Worm (Caenorhabditis elegans) whole organism, early embryonic: ENCODE data around the gene pmk-3.
"Not testable (repeated sequence)": the region's sequence is repeated elsewhere in the genome, so short reads cannot be mapped to it uniquely, and the experiment has no call there.

Source experiments
- B0310.2 ChIP-seq: sonication (generic microtip); optimal IDR thresholded peaks from 2 replicates; lab custom pipeline; 2016; ENCODE audit warnings: mild to moderate bottlenecking, missing genetic modification characterization, missing compliant biosample characterization
- F13C5.2 ChIP-seq: sonication (generic microtip); optimal IDR thresholded peaks from 2 replicates; lab custom pipeline; 2017; ENCODE audit warnings: mild to moderate bottlenecking, missing genetic modification characterization, inconsistent platforms, missing compliant biosample characterization
- aly-1 ChIP-seq: sonication (generic microtip); optimal IDR thresholded peaks from 2 replicates; lab custom pipeline; 2016; ENCODE audit warnings: missing genetic modification characterization, missing compliant biosample characterization
- ama-1 ChIP-seq: fragments of 150-350 bp; optimal IDR thresholded peaks from 2 replicates; lab custom pipeline; 2014
- ceh-13 ChIP-seq: fragments of 200-800 bp; sonication (Bioruptor generic); optimal IDR thresholded peaks from 2 replicates; lab custom pipeline; 2018; ENCODE audit warnings: mild to moderate bottlenecking, missing genetic modification characterization, missing compliant biosample characterization
- ceh-36 ChIP-seq: sonication (generic microtip); optimal IDR thresholded peaks from 2 replicates; lab custom pipeline; 2016; ENCODE audit warnings: missing genetic modification characterization, inconsistent platforms, missing compliant biosample characterization
- ets-7 ChIP-seq: sonication (generic microtip); optimal IDR thresholded peaks from 2 replicates; lab custom pipeline; 2016; ENCODE audit warnings: missing genotype, missing genetic modification characterization, missing compliant biosample characterization
- flt-1 ChIP-seq: fragments of 200-800 bp; sonication (Bioruptor generic); IDR thresholded peaks from 2 replicates; pipeline ENCODE4 v1.3.6; 2022; ENCODE audit warnings: missing genetic modification characterization, missing compliant biosample characterization
- hmbx-1 ChIP-seq: sonication (generic microtip); optimal IDR thresholded peaks from 2 replicates; lab custom pipeline; 2016; ENCODE audit warnings: mild to moderate bottlenecking, missing genetic modification characterization, missing compliant biosample characterization
- hmg-4 ChIP-seq: fragments of 200-800 bp; sonication (Bioruptor generic); optimal IDR thresholded peaks from 2 replicates; lab custom pipeline; 2018; ENCODE audit warnings: mild to moderate bottlenecking, missing genetic modification characterization, missing compliant biosample characterization
- hnd-1 ChIP-seq: sonication (generic microtip); optimal IDR thresholded peaks from 2 replicates; lab custom pipeline; 2016; ENCODE audit warnings: missing genetic modification characterization, missing compliant biosample characterization
- pes-1 ChIP-seq: fragments of 200-800 bp; sonication (Bioruptor generic); IDR thresholded peaks from 2 replicates; pipeline ENCODE4 v1.3.6; 2022; ENCODE audit warnings: missing genetic modification reagents, missing genetic modification characterization, missing compliant biosample characterization
- scrt-1 ChIP-seq: fragments of 200-800 bp; sonication (Bioruptor generic); IDR thresholded peaks from 2 replicates; pipeline ENCODE4 v1.3.6; 2022; ENCODE audit warnings: missing genetic modification characterization, missing compliant biosample characterization
- sea-1 ChIP-seq: fragments of 200-800 bp; sonication (Bioruptor generic); conservative IDR thresholded peaks from 2 replicates; pipeline ENCODE4 v1.3.6; 2022; ENCODE audit warnings: missing genetic modification characterization, missing compliant biosample characterization
- tbx-11 ChIP-seq: fragments of 200-800 bp; sonication (Bioruptor generic); IDR thresholded peaks from 2 replicates; pipeline ENCODE4 v1.3.6; 2022; ENCODE audit warnings: missing genetic modification characterization, missing compliant biosample characterization
- tbx-37 ChIP-seq: fragments of 200-800 bp; sonication (Bioruptor generic); conservative IDR thresholded peaks from 2 replicates; pipeline ENCODE4 v1.3.6; 2022; ENCODE audit warnings: missing genetic modification reagents, missing genetic modification characterization, missing compliant biosample characterization
- tra-4 ChIP-seq: sonication (generic microtip); optimal IDR thresholded peaks from 2 replicates; lab custom pipeline; 2017; ENCODE audit warnings: missing genetic modification characterization, missing compliant biosample characterization

pmk-3 gene

ce11 chrIV:8112187-8112586 lies 26.8 kb upstream of the pmk-3 start, which contains the start of gene Y42H9AR.4:
Gene Y42H9AR.4, minus strand, starts transcription at chrIV:8112218.
- peak; percentile 27 for TF ChIP-seq F13C5.2 (tag; lab: Kevin White, UChicago)
- TF ChIP-seq ceh-13 (GFP tag; lab: Kevin White, UChicago), result no peak

- no peak for TF ChIP-seq hnd-1 (tag; lab: Kevin White, UChicago)
- no peak for TF ChIP-seq pes-1 (GFP tag; lab: Robert Waterston, UW)
- TF ChIP-seq B0310.2 (tag; lab: Kevin White, UChicago), result no peak
- no peak for TF ChIP-seq tbx-11 (GFP tag; lab: Robert Waterston, UW)
- no peak for TF ChIP-seq aly-1 (tag; lab: Kevin White, UChicago)
- no peak for TF ChIP-seq tbx-37 (GFP tag; lab: Robert Waterston, UW)
- TF ChIP-seq ama-1, result no peak
- no peak for TF ChIP-seq flt-1
- no peak for TF ChIP-seq sea-1 (GFP tag; lab: Robert Waterston, UW)
- no peak for TF ChIP-seq tra-4 (tag; lab: Kevin White, UChicago)
- TF ChIP-seq scrt-1 (GFP tag; lab: Robert Waterston, UW), result no peak
- TF ChIP-seq F13C5.2 (tag; lab: Kevin White, UChicago), result no peak
- no peak for TF ChIP-seq ets-7
- TF ChIP-seq ceh-36, result no peak
- TF ChIP-seq hmg-4, result no peak
- TF ChIP-seq ceh-13 (GFP tag; lab: Kevin White, UChicago), result no peak
- no peak for TF ChIP-seq hmbx-1 (tag; lab: Kevin White, UChicago)
Observed at ce11 chrIV:8112646-8113045, 26.4 kb upstream of the pmk-3 start.

ce11 chrIV:8113161-8113560 lies 25.9 kb upstream of the pmk-3 start, which contains the start of gene Y42H9AR.1:
Gene Y42H9AR.1, plus strand, starts transcription at chrIV:8113393.
- no peak for TF ChIP-seq ceh-13 (GFP tag; lab: Kevin White, UChicago)
- no peak for TF ChIP-seq tbx-11 (GFP tag; lab: Robert Waterston, UW)
- peak; percentile 3 for TF ChIP-seq F13C5.2 (tag; lab: Kevin White, UChicago)

- TF ChIP-seq sea-1 (GFP tag; lab: Robert Waterston, UW) (no peak), tra-4 (tag; lab: Kevin White, UChicago) (no peak), ceh-13 (GFP tag; lab: Kevin White, UChicago) (no peak), ceh-36 (no peak)
Observed at ce11 chrIV:8114535-8114934, 24.5 kb upstream of the pmk-3 start.

- no peak for TF ChIP-seq flt-1
- no peak for TF ChIP-seq scrt-1 (GFP tag; lab: Robert Waterston, UW)
- TF ChIP-seq F13C5.2 (tag; lab: Kevin White, UChicago), result no peak
- no peak for TF ChIP-seq ama-1
- no peak for TF ChIP-seq ets-7
- no peak for TF ChIP-seq sea-1 (GFP tag; lab: Robert Waterston, UW)
- TF ChIP-seq hnd-1 (tag; lab: Kevin White, UChicago), result no peak
- no peak for TF ChIP-seq tra-4 (tag; lab: Kevin White, UChicago)
- TF ChIP-seq tbx-37 (GFP tag; lab: Robert Waterston, UW), result no peak
- TF ChIP-seq pes-1 (GFP tag; lab: Robert Waterston, UW), result no peak
- TF ChIP-seq B0310.2 (tag; lab: Kevin White, UChicago), result no peak
- TF ChIP-seq ceh-13 (GFP tag; lab: Kevin White, UChicago), result no peak
- no peak for TF ChIP-seq hmbx-1 (tag; lab: Kevin White, UChicago)
- TF ChIP-seq aly-1 (tag; lab: Kevin White, UChicago), result no peak
- TF ChIP-seq hmg-4, result no peak
- no peak for TF ChIP-seq ceh-36
- TF ChIP-seq tbx-11 (GFP tag; lab: Robert Waterston, UW), result no peak
Observed at ce11 chrIV:8115462-8115861, 23.6 kb upstream of the pmk-3 start, which contains the start of gene irld-8. Gene irld-8, plus strand, starts transcription at chrIV:8115762.

ce11 chrIV:8118790-8119189 lies 20.2 kb upstream of the pmk-3 start, which contains the start of gene F42G8.8:
Gene F42G8.8, plus strand, starts transcription at chrIV:8119090.
- no peak for TF ChIP-seq tbx-11 (GFP tag; lab: Robert Waterston, UW)
- TF ChIP-seq F13C5.2 (tag; lab: Kevin White, UChicago), result no peak
- TF ChIP-seq B0310.2 (tag; lab: Kevin White, UChicago), result no peak
- TF ChIP-seq ama-1, result no peak
- TF ChIP-seq ets-7, result no peak
- no peak for TF ChIP-seq hmg-4

- not testable (repeated sequence) for TF ChIP-seq B0310.2 (tag; lab: Kevin White, UChicago); tbx-11 (GFP tag; lab: Robert Waterston, UW); aly-1 (tag; lab: Kevin White, UChicago)
Observed at ce11 chrIV:8122349-8122748, 16.7 kb upstream of the pmk-3 start, which contains the start of gene erp-44.3. Gene erp-44.3, plus strand, starts transcription at chrIV:8122649.

- TF ChIP-seq F13C5.2 (tag; lab: Kevin White, UChicago), result no peak
- no peak for TF ChIP-seq B0310.2 (tag; lab: Kevin White, UChicago)
- TF ChIP-seq hmg-4, result no peak
- TF ChIP-seq scrt-1 (GFP tag; lab: Robert Waterston, UW), result no peak
- TF ChIP-seq hnd-1 (tag; lab: Kevin White, UChicago), result no peak
- no peak for TF ChIP-seq tra-4 (tag; lab: Kevin White, UChicago)
- TF ChIP-seq ama-1, result no peak
- TF ChIP-seq flt-1, result no peak
- no peak for TF ChIP-seq ceh-36
- TF ChIP-seq sea-1 (GFP tag; lab: Robert Waterston, UW), result no peak
Observed at ce11 chrIV:8126902-8127301, 12.1 kb upstream of the pmk-3 start, which contains the start of gene ceph-41. Gene ceph-41, plus strand, starts transcription at chrIV:8127202.
